Fruit fly (Drosophila melanogaster): ENCODE results near the gene Ptx1.
A peak's percentile ranks its signal among the peaks of the same experiment; 100 is the strongest.

Gene Ptx1

DNA sequence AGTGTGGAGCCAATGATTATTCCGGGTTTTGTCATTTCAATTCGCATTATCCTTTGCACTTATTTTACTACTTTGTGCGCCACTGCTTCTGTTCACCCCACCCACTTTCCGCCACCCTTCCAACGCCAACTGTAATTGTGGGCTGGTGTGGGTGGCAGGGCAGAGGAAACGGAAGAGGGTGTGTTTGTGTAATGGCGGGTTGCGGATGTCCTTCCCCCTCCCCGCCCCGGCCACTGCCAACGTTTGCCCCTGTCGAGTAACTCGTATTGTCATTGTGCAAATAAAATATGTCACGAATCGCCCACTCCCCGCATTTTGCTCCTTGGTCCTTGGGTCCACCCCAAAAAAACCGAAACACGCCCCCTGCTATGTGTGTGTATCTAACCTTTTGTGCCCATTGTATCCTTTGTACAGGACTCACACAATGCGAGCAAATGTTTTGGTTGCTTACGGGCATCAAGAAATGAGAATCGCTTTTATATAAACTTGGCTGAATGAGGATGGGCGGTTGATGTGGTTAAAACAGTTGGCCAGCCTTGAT is 21.4 kb downstream of the Ptx1 start:
- TF ChIP-seq Lpt (GFP tag; optimal IDR thresholded peaks at IDR 0.05) (no peak), OdsH (GFP tag; optimal IDR thresholded peaks at IDR 0.05) (no peak), pdm3 (GFP tag; optimal IDR thresholded peaks at IDR 0.05) (no peak), eg (GFP tag; IDR thresholded peaks at IDR 0.05) (no peak), fkh (GFP tag; optimal IDR thresholded peaks at IDR 0.05) (peak; percentile 52), Sox15 (GFP tag; optimal IDR thresholded peaks at IDR 0.05) (no peak)

DNA sequence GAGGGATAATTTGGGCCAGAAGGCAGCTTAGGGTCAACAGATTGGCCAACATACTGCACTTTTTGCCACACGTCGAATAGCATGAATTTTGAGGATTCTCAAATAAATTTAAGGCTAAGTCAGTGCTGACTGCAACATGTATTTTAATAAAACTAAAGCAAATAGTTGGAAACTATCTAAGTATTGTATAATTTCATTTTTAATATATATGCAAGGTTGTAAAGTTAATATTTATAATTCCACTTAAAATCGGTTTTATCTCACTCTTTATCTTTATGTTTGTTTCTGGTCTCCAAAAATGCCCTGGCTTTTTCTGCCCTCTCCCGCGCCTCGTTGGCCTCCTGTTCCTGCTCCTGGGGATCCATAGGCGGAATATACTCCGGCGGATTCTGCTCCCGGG is 23.9 kb downstream of the Ptx1 start, which contains the start of gene CG15549:
Gene CG15549 (minus strand): TSS at position 101 of the 400 bp plus-strand sequence.
- TF ChIP-seq Smox (GFP tag; optimal IDR thresholded peaks at IDR 0.05) (no peak), acj6 (GFP tag; optimal IDR thresholded peaks at IDR 0.05) (no peak)

DNA sequence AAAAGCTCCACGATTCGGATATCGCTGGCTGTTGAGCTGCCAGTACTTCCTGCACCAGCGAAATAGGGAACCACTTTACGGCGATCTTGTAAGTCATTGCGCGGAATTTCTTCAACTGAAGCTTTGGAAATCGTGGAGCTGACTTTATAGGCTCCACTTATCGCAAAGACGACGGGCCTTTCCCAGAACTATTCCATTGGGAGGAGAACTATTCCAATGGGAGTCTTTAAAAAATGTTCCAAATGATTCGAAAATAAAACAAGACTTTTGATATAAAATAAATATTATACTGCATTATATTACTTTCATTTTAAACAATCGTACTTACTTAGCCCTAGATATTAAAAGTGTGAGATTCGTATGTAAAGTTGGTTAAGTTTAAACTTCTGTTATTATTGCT is 24.4 kb downstream of the Ptx1 start, which contains the start of gene CG15550:
Gene CG15550 (minus strand): TSS at position 101 of the 400 bp plus-strand sequence.
- no peak for TF ChIP-seq Hr4 (GFP tag; optimal IDR thresholded peaks at IDR 0.05)
- no peak for TF ChIP-seq CG3919 (GFP tag; optimal IDR thresholded peaks at IDR 0.05)
- no peak for TF ChIP-seq CG31627 (GFP tag; optimal IDR thresholded peaks at IDR 0.05)
- no peak for TF ChIP-seq lz (GFP tag; optimal IDR thresholded peaks at IDR 0.05)
- no peak for TF ChIP-seq CG8319 (GFP tag; optimal IDR thresholded peaks at IDR 0.05)
- TF ChIP-seq CG15336 (GFP tag; IDR thresholded peaks at IDR 0.05): no peak
- no peak for TF ChIP-seq CG3032 (tag; optimal IDR thresholded peaks at IDR 0.05)
- no peak for TF ChIP-seq esn (GFP tag; optimal IDR thresholded peaks at IDR 0.05)
- no peak for TF ChIP-seq Gug (GFP tag; IDR thresholded peaks at IDR 0.05)
- no peak for TF ChIP-seq CG1621 (tag; optimal IDR thresholded peaks at IDR 0.05)
- TF ChIP-seq topi (GFP tag; optimal IDR thresholded peaks at IDR 0.05): no peak

DNA sequence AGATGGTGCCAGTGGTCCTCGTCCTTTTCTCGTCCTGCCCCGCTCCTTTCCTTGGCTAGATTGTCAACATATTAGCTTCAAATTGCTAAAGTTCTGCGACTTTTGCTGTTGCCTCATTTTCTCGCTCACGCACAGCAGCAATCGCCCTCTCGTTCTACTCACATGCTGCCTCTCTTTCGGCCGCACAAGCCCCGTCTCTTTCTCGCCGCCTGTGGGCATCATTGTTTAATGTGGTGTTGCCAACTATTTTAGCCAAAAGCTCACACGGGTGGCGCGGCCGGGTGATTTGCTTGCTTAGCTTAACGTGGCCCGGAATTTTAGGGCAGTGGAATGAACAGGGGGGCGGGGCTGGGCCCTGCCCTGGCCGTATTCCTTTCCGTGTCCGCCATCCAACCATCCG is 27.7 kb downstream of the Ptx1 start:
- TF ChIP-seq Hr39 (GFP tag; optimal IDR thresholded peaks at IDR 0.05): no peak
- no peak for TF ChIP-seq CG6163 (GFP tag; IDR thresholded peaks at IDR 0.05)
- TF ChIP-seq CG8319 (GFP tag; optimal IDR thresholded peaks at IDR 0.05): no peak
- TF ChIP-seq OdsH (GFP tag; optimal IDR thresholded peaks at IDR 0.05): no peak
- no peak for TF ChIP-seq CG6854 (GFP tag; optimal IDR thresholded peaks at IDR 0.05)
- no peak for TF ChIP-seq CG10669 (GFP tag; optimal IDR thresholded peaks at IDR 0.05)
- TF ChIP-seq Sox15 (GFP tag; optimal IDR thresholded peaks at IDR 0.05): no peak
- no peak for TF ChIP-seq cyc (GFP tag; optimal IDR thresholded peaks at IDR 0.05)
- no peak for TF ChIP-seq CG3032 (tag; optimal IDR thresholded peaks at IDR 0.05)
- TF ChIP-seq svp (GFP tag): no peak
- no peak for TF ChIP-seq Met (GFP tag; optimal IDR thresholded peaks at IDR 0.05)
- no peak for TF ChIP-seq CG7368 (GFP tag; optimal IDR thresholded peaks at IDR 0.05)
- TF ChIP-seq Sox102F (GFP tag; optimal IDR thresholded peaks at IDR 0.05): no peak

DNA sequence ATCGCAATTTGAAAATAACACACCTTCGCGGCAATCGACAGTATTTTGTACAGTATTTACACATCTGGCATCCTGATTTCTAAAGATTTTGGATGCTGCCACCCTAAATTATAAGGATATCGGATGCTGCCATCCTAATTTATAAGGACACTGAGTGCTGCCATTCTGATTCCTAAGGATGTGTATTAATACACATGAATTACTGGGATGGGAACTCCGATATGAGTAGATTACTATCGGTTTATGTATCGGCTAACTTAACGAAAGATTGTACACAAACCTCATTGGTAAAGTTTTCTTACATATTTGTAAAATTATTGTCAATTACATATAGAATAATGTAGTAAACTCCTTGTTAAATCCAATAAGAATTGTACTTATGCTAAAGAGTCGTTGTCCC is 33.8 kb downstream of the Ptx1 start:
- TF ChIP-seq CG31627 (GFP tag; optimal IDR thresholded peaks at IDR 0.05) (no peak), CG6792 (GFP tag; optimal IDR thresholded peaks at IDR 0.05) (no peak), salr (GFP tag; optimal IDR thresholded peaks at IDR 0.05) (no peak), Eip93F (GFP tag; optimal IDR thresholded peaks at IDR 0.05) (no peak), Met (GFP tag; optimal IDR thresholded peaks at IDR 0.05) (no peak), CG6276 (GFP tag; optimal IDR thresholded peaks at IDR 0.05) (no peak), Gug (GFP tag; IDR thresholded peaks at IDR 0.05) (no peak), CG11762 (GFP tag; optimal IDR thresholded peaks at IDR 0.05; ENCODE audit: insufficient read depth) (no peak), CG6163 (GFP tag; IDR thresholded peaks at IDR 0.05) (no peak), CG34406 (GFP tag; optimal IDR thresholded peaks at IDR 0.05) (no peak), Eip78C (GFP tag) (no peak), CG1621 (tag; optimal IDR thresholded peaks at IDR 0.05) (no peak), Lpt (GFP tag; optimal IDR thresholded peaks at IDR 0.05) (no peak), cyc (GFP tag; optimal IDR thresholded peaks at IDR 0.05) (no peak)
